Worm (Caenorhabditis elegans) whole organism, late embryonic: ENCODE data around the gene F40G9.17.

Experiments
- C38D4.7 ChIP-seq: fragments of 200-800 bp; sonication (Bioruptor generic); optimal IDR thresholded peaks from 2 replicates; lab custom pipeline; 2018; ENCODE audit warnings: mild to moderate bottlenecking, missing genetic modification characterization, moderate library complexity, missing compliant biosample characterization
- ama-1 ChIP-seq: fragments of 150-350 bp; optimal IDR thresholded peaks from 2 replicates; lab custom pipeline; 2014
- ceh-9 ChIP-seq: sonication (generic microtip); optimal IDR thresholded peaks from 2 replicates; lab custom pipeline; 2016; ENCODE audit warnings: mild to moderate bottlenecking, missing genetic modification characterization, inconsistent platforms, missing compliant biosample characterization
- dve-1 ChIP-seq: sonication (generic microtip); optimal IDR thresholded peaks from 2 replicates; lab custom pipeline; 2017; ENCODE audit warnings: antibody characterized with exemption, mild to moderate bottlenecking, missing genetic modification characterization, missing compliant biosample characterization
- eyg-1 ChIP-seq: sonication (generic microtip); optimal IDR thresholded peaks from 2 replicates; lab custom pipeline; 2016; ENCODE audit warnings: missing genotype, missing genetic modification characterization, missing compliant biosample characterization
- fkh-10 ChIP-seq: fragments of 150-350 bp; optimal IDR thresholded peaks from 2 replicates; lab custom pipeline; 2014; ENCODE audit warnings: missing biosample characterization, missing genetic modification reagents, missing genetic modification characterization
- hlh-13 ChIP-seq: fragments of 200-800 bp; sonication (Bioruptor generic); optimal IDR thresholded peaks from 2 replicates; lab custom pipeline; 2018; ENCODE audit warnings: mild to moderate bottlenecking, missing genetic modification characterization, missing compliant biosample characterization
- hlh-30 ChIP-seq: sonication (generic microtip); optimal IDR thresholded peaks from 2 replicates; lab custom pipeline; 2017; ENCODE audit warnings: antibody characterized with exemption, missing genetic modification characterization, missing compliant biosample characterization; ENCODE audit not compliant: insufficient read depth
- nhr-11 ChIP-seq: fragments of 150-350 bp; optimal IDR thresholded peaks from 2 replicates; lab custom pipeline; 2014; ENCODE audit warnings: missing biosample characterization, missing genetic modification characterization
- pag-3 ChIP-seq: sonication (generic microtip); optimal IDR thresholded peaks from 2 replicates; lab custom pipeline; 2016; ENCODE audit warnings: missing compliant biosample characterization, missing genetic modification characterization, borderline replicate concordance
- ttx-3 ChIP-seq: sonication (generic microtip); optimal IDR thresholded peaks from 2 replicates; lab custom pipeline; 2016; ENCODE audit warnings: missing genetic modification reagents, missing genetic modification characterization, missing compliant biosample characterization
- unc-3 ChIP-seq, 2 experiments: fragments of 200-800 bp in 1 of 2; sonication (Bioruptor generic) in 1 of 2; sonication (generic microtip) in 1 of 2; conservative IDR thresholded peaks in 1 of 2; optimal IDR thresholded peaks in 1 of 2; 2 replicates each; pipeline versions ENCODE4 v1.3.6 to Lab custom; 2016 to 2022; ENCODE audit warnings: missing compliant biosample characterization in 2 of 2, missing genetic modification characterization in 2 of 2, missing genetic modification reagents in 1 of 2
- unc-55 ChIP-seq: sonication (generic microtip); optimal IDR thresholded peaks from 2 replicates; lab custom pipeline; 2017; ENCODE audit warnings: missing biosample characterization, missing genetic modification reagents, missing genetic modification characterization
- zip-5 ChIP-seq: sonication (generic microtip); optimal IDR thresholded peaks from 2 replicates; lab custom pipeline; 2016; ENCODE audit warnings: missing genetic modification characterization, missing compliant biosample characterization

DNA sequence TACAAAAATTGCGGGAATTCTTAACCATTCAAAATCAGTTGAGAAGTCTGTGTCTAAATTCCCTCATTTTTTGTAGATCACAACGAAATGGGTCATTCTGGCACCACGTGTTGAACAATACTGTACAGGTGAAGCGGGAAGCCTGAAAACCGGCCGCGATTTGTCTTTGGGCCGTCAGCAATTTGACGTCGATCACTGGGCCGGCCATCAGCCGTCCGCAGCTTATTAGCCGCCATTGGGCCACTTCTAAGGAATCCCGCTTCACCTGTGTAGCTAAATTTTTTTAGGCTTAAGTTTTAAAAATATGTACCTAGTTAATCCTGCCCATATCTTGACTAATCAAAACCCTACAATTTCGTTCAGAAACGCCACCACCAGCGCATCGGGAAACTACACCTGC, 34.6 kb upstream of the F40G9.17 start:
- TF ChIP-seq pag-3 (no peak), ceh-9 (tag; lab: Kevin White, UChicago) (no peak), zip-5 (tag; lab: Kevin White, UChicago) (no peak), dve-1 (tag; lab: Kevin White, UChicago) (no peak), ttx-3 (tag; lab: Kevin White, UChicago) (no peak), ama-1 (lab: Kevin White, UChicago) (no peak), C38D4.7 (GFP tag; lab: Kevin White, UChicago) (no peak), unc-3 (GFP tag; conservative IDR thresholded peaks at IDR 0.05; lab: Robert Waterston, UW) (no peak), unc-3 (tag; optimal IDR thresholded peaks at IDR 0.05; lab: Kevin White, UChicago) (no peak), unc-55 (GFP tag; lab: Kevin White, UChicago) (no peak), fkh-10 (no peak), hlh-30 (no peak), eyg-1 (tag; lab: Kevin White, UChicago) (no peak), hlh-13 (GFP tag; lab: Kevin White, UChicago) (no peak), nhr-11 (tag; lab: Kevin White, UChicago) (no peak)
